Worm (Caenorhabditis elegans): ENCODE measurements around the gene F47B7.4.

The F47B7.4 gene

DNA sequence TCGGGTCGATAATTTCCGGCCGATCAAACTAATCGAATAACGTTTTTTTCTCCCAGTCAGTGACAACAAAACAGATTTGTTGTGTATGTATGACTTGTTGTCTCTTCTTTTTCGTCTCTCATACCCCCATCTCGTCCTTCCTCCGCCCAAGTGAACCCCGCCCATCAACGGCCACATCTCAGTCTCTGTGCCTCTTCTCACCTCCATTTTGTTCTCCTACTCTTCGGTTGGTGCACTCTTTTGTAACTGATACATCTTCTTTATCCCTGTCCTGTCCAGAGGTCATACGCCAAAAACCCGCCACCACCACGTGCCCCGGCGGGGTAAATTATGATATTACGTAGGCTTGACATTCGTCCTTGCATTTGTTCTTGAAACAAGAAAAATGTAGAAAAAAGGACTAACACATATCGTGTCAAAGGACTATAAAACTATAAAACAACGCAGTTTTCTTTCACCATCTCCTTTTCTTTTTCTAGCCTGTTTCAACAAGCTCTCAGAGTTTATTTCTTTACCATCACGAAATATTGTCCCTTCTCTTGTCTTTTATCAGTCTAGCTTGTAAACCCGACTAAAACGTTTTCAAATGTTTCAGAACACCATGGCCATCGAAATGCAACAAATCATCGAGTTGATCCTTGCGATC lies 21.1 kb upstream of the F47B7.4 start, which contains the start of gene pmpl-1 (continued):
- TF ChIP-seq eyg-1 (tag; optimal IDR thresholded peaks at IDR 0.05) = no peak
- no peak for TF ChIP-seq hlh-8 (tag; optimal IDR thresholded peaks at IDR 0.05)
- TF ChIP-seq hlh-30 (tag; optimal IDR thresholded peaks at IDR 0.05; ENCODE audit: insufficient read depth) = peak; percentile 70
- TF ChIP-seq sox-4 (tag; optimal IDR thresholded peaks at IDR 0.05) = no peak
- TF ChIP-seq ztf-16 (tag; optimal IDR thresholded peaks at IDR 0.05) = no peak
- no peak for TF ChIP-seq ahr-1 (tag; optimal IDR thresholded peaks at IDR 0.05)
- no peak for TF ChIP-seq C08G9.2 (tag; optimal IDR thresholded peaks at IDR 0.05)
- TF ChIP-seq rnt-1 (tag; optimal IDR thresholded peaks at IDR 0.05) = no peak
- peak; percentile 58 for TF ChIP-seq unc-55 (GFP tag; optimal IDR thresholded peaks at IDR 0.05)
- no peak for TF ChIP-seq fax-1 (tag; optimal IDR thresholded peaks at IDR 0.05)
- TF ChIP-seq ref-2 (tag; optimal IDR thresholded peaks at IDR 0.05) = no peak
- no peak for TF ChIP-seq F13H6.1 (tag; optimal IDR thresholded peaks at IDR 0.05)
- no peak for TF ChIP-seq ama-1 (optimal IDR thresholded peaks at IDR 0.05)
- TF ChIP-seq ceh-34 (tag; optimal IDR thresholded peaks at IDR 0.05) = no peak
- no peak for TF ChIP-seq pag-3 (tag; optimal IDR thresholded peaks at IDR 0.05; ENCODE audit: borderline replicate concordance)
- peak; percentile 21 for TF ChIP-seq sdc-2 (tag; optimal IDR thresholded peaks at IDR 0.05)
- TF ChIP-seq pax-1 (tag; optimal IDR thresholded peaks at IDR 0.05) = no peak
- no peak for TF ChIP-seq unc-86 (tag; optimal IDR thresholded peaks at IDR 0.05)
- no peak for TF ChIP-seq hlh-15 (tag; optimal IDR thresholded peaks at IDR 0.05)
- no peak for TF ChIP-seq ceh-2 (tag; optimal IDR thresholded peaks at IDR 0.05)

DNA sequence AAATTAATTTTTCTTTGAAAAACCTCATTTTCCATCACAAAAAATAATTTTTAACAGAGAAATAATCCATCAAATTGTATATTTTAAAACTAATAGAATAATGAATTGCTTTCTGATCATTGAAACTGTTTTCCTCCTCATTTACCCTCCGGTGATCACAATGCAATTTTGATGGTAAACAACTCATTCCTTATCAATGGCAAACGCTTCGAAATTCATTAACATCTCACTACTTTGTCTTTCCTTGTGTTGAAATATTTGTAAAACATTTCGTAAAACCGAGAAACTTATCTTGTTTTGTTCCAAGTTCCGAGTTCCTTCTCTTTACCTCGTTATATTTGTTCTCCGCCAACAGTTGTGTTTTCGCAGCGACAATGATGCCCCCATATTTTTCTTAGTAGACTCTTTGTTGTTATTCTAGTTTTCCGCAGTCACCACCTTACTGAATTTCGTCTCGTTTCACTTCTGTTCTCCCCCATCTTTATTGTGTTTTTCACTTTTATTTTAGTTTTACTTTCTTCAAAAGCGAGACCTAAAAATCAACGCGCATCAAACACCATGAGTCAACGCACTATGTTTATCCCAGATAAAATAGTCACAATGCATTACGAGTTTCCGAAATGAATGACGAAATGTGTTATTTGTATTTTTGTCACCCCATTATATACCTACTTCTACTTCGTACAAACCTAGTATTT lies 18.8 kb upstream of the F47B7.4 start:
- TF ChIP-seq fkh-6 (tag; optimal IDR thresholded peaks at IDR 0.05) = no peak
- no peak for TF ChIP-seq che-1 (tag; optimal IDR thresholded peaks at IDR 0.05)

DNA sequence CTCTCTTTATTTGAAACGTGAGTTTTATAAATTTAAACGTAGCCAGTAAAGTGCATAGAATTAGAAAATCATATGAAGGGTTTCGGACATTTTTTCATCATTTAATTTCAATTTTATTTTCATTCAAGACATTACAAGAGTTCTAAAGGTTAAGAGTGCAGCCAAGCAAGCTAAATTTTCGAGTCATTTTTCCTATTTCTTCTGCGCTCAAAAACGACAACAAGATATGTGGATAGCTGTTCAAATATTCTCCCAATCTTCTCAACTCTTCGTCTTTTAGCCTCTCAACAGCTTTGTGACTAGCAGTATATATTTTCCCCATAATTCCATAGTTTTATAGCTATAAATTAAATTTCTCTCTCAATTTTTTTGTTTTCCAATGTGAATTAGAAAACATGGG lies 17.2 kb upstream of the F47B7.4 start:
- TF ChIP-seq Y22D7AL.16 (tag; optimal IDR thresholded peaks at IDR 0.05) (no peak), dve-1 (tag; optimal IDR thresholded peaks at IDR 0.05) (no peak), mec-3 (tag; optimal IDR thresholded peaks at IDR 0.05; ENCODE audit: borderline replicate concordance) (no peak), K09A11.1 (tag; optimal IDR thresholded peaks at IDR 0.05; ENCODE audit: insufficient read depth) (no peak), hlh-13 (GFP tag; optimal IDR thresholded peaks at IDR 0.05) (no peak), pag-3 (tag; optimal IDR thresholded peaks at IDR 0.05; ENCODE audit: borderline replicate concordance) (no peak), ceh-18 (tag; optimal IDR thresholded peaks at IDR 0.05) (no peak), hlh-15 (tag; optimal IDR thresholded peaks at IDR 0.05) (no peak), ceh-2 (tag; optimal IDR thresholded peaks at IDR 0.05) (no peak), elt-2 (tag; optimal IDR thresholded peaks at IDR 0.05) (no peak), ceh-31 (tag; optimal IDR thresholded peaks at IDR 0.05) (no peak), ama-1 (optimal IDR thresholded peaks at IDR 0.05) (no peak)

ce11 chrX:3781040-3781439 lies 14.6 kb upstream of the F47B7.4 start, which contains the start of gene marg-1:
TSS of gene marg-1 (minus strand) at chrX:3781140.
- TF ChIP-seq zip-5 (tag; optimal IDR thresholded peaks at IDR 0.05) = no peak
- no peak for TF ChIP-seq pha-2 (tag; optimal IDR thresholded peaks at IDR 0.05)
- no peak for TF ChIP-seq ztf-16 (tag; optimal IDR thresholded peaks at IDR 0.05)
- TF ChIP-seq hlh-30 (tag; optimal IDR thresholded peaks at IDR 0.05; ENCODE audit: insufficient read depth) = no peak
- TF ChIP-seq pag-3 (tag; optimal IDR thresholded peaks at IDR 0.05; ENCODE audit: borderline replicate concordance) = no peak
- no peak for TF ChIP-seq pros-1 (tag; optimal IDR thresholded peaks at IDR 0.05)
- TF ChIP-seq ceh-24 (tag; optimal IDR thresholded peaks at IDR 0.05) = no peak
- no peak for TF ChIP-seq npax-4 (tag; optimal IDR thresholded peaks at IDR 0.05)
- no peak for TF ChIP-seq C38D4.7 (GFP tag; optimal IDR thresholded peaks at IDR 0.05)
